Worm (Caenorhabditis elegans) whole organism, young adult: Measurements from ENCODE around the gene ZK177.9.

ENCODE experiments used
- Y95B8A.8 ChIP-seq: fragments of 200-800 bp; sonication (Bioruptor generic); IDR thresholded peaks from 2 replicates; pipeline ENCODE4 v1.3.6; 2022; ENCODE audit warnings: missing genetic modification reagents, missing genetic modification characterization, missing compliant biosample characterization
- aptf-2 ChIP-seq: fragments of 200-800 bp; sonication (Bioruptor generic); conservative IDR thresholded peaks from 2 replicates; pipeline ENCODE4 v1.3.6; 2022; ENCODE audit warnings: missing genetic modification reagents, missing genetic modification characterization, missing compliant biosample characterization
- hlh-12 ChIP-seq: sonication (generic microtip); optimal IDR thresholded peaks from 2 replicates; lab custom pipeline; 2016; ENCODE audit warnings: missing genetic modification characterization, missing compliant biosample characterization
- madf-6 ChIP-seq: fragments of 200-800 bp; sonication (Bioruptor generic); IDR thresholded peaks from 2 replicates; pipeline ENCODE4 v1.3.6; 2022; ENCODE audit warnings: missing genetic modification reagents, missing genetic modification characterization, missing compliant biosample characterization

DNA sequence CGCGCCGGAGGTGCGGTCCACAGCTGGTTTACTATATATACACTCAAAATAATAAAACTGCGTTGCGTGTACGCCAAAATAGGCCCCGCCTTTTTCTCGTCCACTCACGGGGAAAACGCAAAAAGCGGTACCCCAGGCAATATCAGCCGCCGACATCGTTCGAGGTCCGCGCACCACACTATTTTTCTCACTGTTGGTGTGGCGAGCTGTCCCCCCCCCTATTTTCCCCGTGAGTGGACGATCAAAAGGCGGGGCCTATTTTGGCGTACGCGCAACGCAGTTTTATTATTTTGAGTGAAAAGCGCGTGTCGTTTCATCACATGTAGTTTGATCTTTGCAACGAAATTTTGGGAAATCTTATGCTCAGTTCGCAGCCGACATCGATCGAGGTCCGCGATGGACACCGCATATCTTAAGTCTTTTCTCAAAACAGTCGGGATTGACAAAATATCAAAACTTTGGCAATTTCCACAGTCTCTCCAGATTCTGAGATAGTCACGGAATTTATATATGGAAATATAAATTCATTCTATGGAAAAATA is 47.6 kb upstream of the ZK177.9 start:
- no peak for TF ChIP-seq hlh-12 (tag; lab: Kevin White, UChicago)
- TF ChIP-seq Y95B8A.8: no peak
- no peak for TF ChIP-seq madf-6 (GFP tag; lab: Robert Waterston, UW)
- no peak for TF ChIP-seq aptf-2
